ENCODE assay signal across 2 fruit fly cellular contexts in the genomic region with DNA sequence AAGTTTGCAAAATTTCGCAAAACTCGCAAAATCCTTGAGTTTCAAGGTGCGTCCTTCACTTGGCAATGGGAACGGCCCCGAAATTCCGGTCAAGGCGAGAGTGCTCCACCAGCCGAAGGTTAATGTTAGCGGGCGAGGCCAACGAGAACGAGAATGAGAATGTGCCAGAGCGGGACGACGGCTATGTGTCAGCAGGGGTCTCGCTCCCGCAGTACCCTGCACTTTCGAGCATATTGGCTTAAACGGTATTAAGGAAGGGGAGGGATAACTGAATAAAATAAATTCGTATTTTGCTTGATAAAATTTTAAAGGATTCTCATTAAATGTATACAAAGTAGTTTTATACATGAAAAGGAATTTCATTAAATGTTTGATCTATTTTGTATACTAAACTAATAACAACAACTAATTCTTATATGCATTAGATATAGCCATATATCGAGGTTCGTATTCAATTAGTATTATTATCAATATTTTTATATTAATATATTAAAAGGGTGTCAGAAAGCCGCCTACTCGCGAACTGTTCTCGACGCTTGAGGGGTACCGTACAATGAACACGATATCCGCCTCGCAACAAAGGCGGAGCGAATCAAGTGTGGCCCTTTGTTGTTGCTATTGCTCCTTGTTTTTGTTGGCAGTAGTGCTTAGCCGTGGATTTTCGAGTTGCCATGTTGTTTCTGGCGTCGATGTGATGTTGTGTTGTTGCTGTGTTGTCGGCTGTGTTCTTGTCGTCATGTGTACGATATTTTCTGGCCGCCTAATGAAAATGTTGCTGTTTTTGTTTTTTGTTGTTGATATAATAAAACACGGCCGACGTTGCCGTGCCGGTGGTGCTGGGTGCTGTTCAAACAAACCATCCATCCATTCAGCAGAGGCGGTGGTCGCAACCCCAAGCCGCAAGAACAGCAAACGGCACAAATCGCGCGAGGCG.
TF ChIP-seq lines count a peak whose summit lies in the region.

No protein-coding gene starts in this region.

TF ChIP-seq in whole organism, embryonic, 481 proteins besides CTCF, POLR2A, EP300 and RAD21 (continued from another document and continues in another):
- peak; percentile 3 for TF ChIP-seq zfh2 (GFP tag; optimal IDR thresholded peaks at IDR 0.05; lab: Kevin White, UChicago)
- TF ChIP-seq unpg (GFP tag; optimal IDR thresholded peaks at IDR 0.05; lab: Kevin White, UChicago): peak; percentile 93
- TF ChIP-seq CG17829 (tag; optimal IDR thresholded peaks at IDR 0.05; lab: Kevin White, UChicago): peak; percentile 97
- peak; percentile 53 for TF ChIP-seq CG4854 (GFP tag; optimal IDR thresholded peaks at IDR 0.05; lab: Kevin White, UChicago)
- TF ChIP-seq Six4 (GFP tag; optimal IDR thresholded peaks at IDR 0.05; lab: Kevin White, UChicago): peak; percentile 91
- peak; percentile 94 for TF ChIP-seq Usf (GFP tag; optimal IDR thresholded peaks at IDR 0.05; lab: Kevin White, UChicago)
- peak; percentile 81 for TF ChIP-seq CG6254 (GFP tag; optimal IDR thresholded peaks at IDR 0.05; lab: Kevin White, UChicago)
- TF ChIP-seq Asciz (GFP tag; optimal IDR thresholded peaks at IDR 0.05; lab: Kevin White, UChicago): peak; percentile 93
- TF ChIP-seq CG12942 (GFP tag; optimal IDR thresholded peaks at IDR 0.05; lab: Kevin White, UChicago): peak; percentile 82
- no peak for TF ChIP-seq bowl (GFP tag; IDR thresholded peaks at IDR 0.05; lab: Robert Waterston, UW)
- no peak for TF ChIP-seq pita (GFP tag; optimal IDR thresholded peaks at IDR 0.05; lab: Kevin White, UChicago)
- no peak for TF ChIP-seq CG11695 (GFP tag; IDR thresholded peaks at IDR 0.05; lab: Robert Waterston, UW)
- no peak for TF ChIP-seq pfk (GFP tag; optimal IDR thresholded peaks at IDR 0.05; lab: Kevin White, UChicago)
- peak; percentile 71 to 92 for TF ChIP-seq dpn (GFP tag; optimal IDR thresholded peaks at IDR 0.05; lab: Kevin White, UChicago)
- TF ChIP-seq tx (GFP tag; optimal IDR thresholded peaks at IDR 0.05; lab: Kevin White, UChicago): peak; percentile 55
- peak; percentile 91 for TF ChIP-seq Blimp-1 (GFP tag; optimal IDR thresholded peaks at IDR 0.05; lab: Kevin White, UChicago)
- no peak for TF ChIP-seq HmgD (GFP tag; optimal IDR thresholded peaks at IDR 0.05; lab: Kevin White, UChicago)
- peak; percentile 47 for TF ChIP-seq maf-S (GFP tag; optimal IDR thresholded peaks at IDR 0.05; lab: Kevin White, UChicago)
- TF ChIP-seq z (GFP tag; IDR thresholded peaks at IDR 0.05; lab: Robert Waterston, UW): no peak
- TF ChIP-seq CG12391 (tag; optimal IDR thresholded peaks at IDR 0.05; lab: Kevin White, UChicago): peak; percentile 98
- peak; percentile 86 for TF ChIP-seq CG1529 (GFP tag; optimal IDR thresholded peaks at IDR 0.05; lab: Kevin White, UChicago)
- TF ChIP-seq CG2120 (GFP tag; optimal IDR thresholded peaks at IDR 0.05; lab: Kevin White, UChicago): peak; percentile 82
- peak; percentile 54 for TF ChIP-seq CG4617 (GFP tag; optimal IDR thresholded peaks at IDR 0.05; lab: Kevin White, UChicago; ENCODE audit: borderline replicate concordance)
- TF ChIP-seq crp (GFP tag; optimal IDR thresholded peaks at IDR 0.05; lab: Kevin White, UChicago): peak in 1 of 2 experiments; percentile 58
- peak; percentile 98 for TF ChIP-seq CG7839 (tag; optimal IDR thresholded peaks at IDR 0.05; lab: Kevin White, UChicago)
- TF ChIP-seq amos (GFP tag; IDR thresholded peaks at IDR 0.05; lab: Robert Waterston, UW; ENCODE audit: partially characterized antibody): no peak
- TF ChIP-seq CG11456 (GFP tag; IDR thresholded peaks at IDR 0.05; lab: Robert Waterston, UW): no peak
- TF ChIP-seq CG18011 (GFP tag; optimal IDR thresholded peaks at IDR 0.05; lab: Kevin White, UChicago): peak; percentile 16
- no peak for TF ChIP-seq CG43689 (GFP tag; IDR thresholded peaks at IDR 0.05; lab: Robert Waterston, UW)
- TF ChIP-seq CG17912 (GFP tag; optimal IDR thresholded peaks at IDR 0.05; lab: Kevin White, UChicago): no peak
- no peak for TF ChIP-seq Taf1 (GFP tag; IDR thresholded peaks at IDR 0.05; lab: Robert Waterston, UW)
- TF ChIP-seq prd (optimal IDR thresholded peaks at IDR 0.05; lab: Kevin White, UChicago): no peak
- TF ChIP-seq prd (GFP tag; IDR thresholded peaks at IDR 0.05; lab: Robert Waterston, UW): no peak
- TF ChIP-seq Opbp (GFP tag; IDR thresholded peaks at IDR 0.05; lab: Robert Waterston, UW; ENCODE audit: partially characterized antibody): no peak
- TF ChIP-seq Dek (tag; optimal IDR thresholded peaks at IDR 0.05; lab: Kevin White, UChicago): peak; percentile 95
- TF ChIP-seq fu2 (GFP tag; optimal IDR thresholded peaks at IDR 0.05; lab: Kevin White, UChicago): peak; percentile 22
- TF ChIP-seq peb (GFP tag; IDR thresholded peaks at IDR 0.05; lab: Robert Waterston, UW): no peak
- peak; percentile 90 for TF ChIP-seq kay (GFP tag; optimal IDR thresholded peaks at IDR 0.05; lab: Kevin White, UChicago)
- TF ChIP-seq CG9932 (GFP tag; IDR thresholded peaks at IDR 0.05; lab: Robert Waterston, UW): no peak
- peak; percentile 96 for TF ChIP-seq CG13775 (GFP tag; optimal IDR thresholded peaks at IDR 0.05; lab: Kevin White, UChicago)
- no peak for TF ChIP-seq klu (GFP tag; IDR thresholded peaks at IDR 0.05; lab: Robert Waterston, UW)
- TF ChIP-seq Gsc (GFP tag; IDR thresholded peaks at IDR 0.05; lab: Robert Waterston, UW): no peak
- peak; percentile 88 for TF ChIP-seq CG10431 (GFP tag; optimal IDR thresholded peaks at IDR 0.05; lab: Kevin White, UChicago)
- no peak for TF ChIP-seq sim (GFP tag; IDR thresholded peaks at IDR 0.05; lab: Robert Waterston, UW)
- peak; percentile 93 for TF ChIP-seq CG1602 (GFP tag; optimal IDR thresholded peaks at IDR 0.05; lab: Kevin White, UChicago)
- TF ChIP-seq CG1603 (tag; optimal IDR thresholded peaks at IDR 0.05; lab: Kevin White, UChicago): peak; percentile 58
- TF ChIP-seq Lhr (GFP tag; optimal IDR thresholded peaks at IDR 0.05; lab: Kevin White, UChicago): no peak
- TF ChIP-seq chif (GFP tag; optimal IDR thresholded peaks at IDR 0.05; lab: Kevin White, UChicago): peak; percentile 65 to 75
- TF ChIP-seq chm (GFP tag; IDR thresholded peaks at IDR 0.05; lab: Robert Waterston, UW): no peak
- TF ChIP-seq Atf-2 (GFP tag; optimal IDR thresholded peaks at IDR 0.05; lab: Kevin White, UChicago): peak; percentile 76
- peak; percentile 45 for TF ChIP-seq dm (GFP tag; optimal IDR thresholded peaks at IDR 0.05; lab: Kevin White, UChicago)
- TF ChIP-seq ro (GFP tag; IDR thresholded peaks at IDR 0.05; lab: Robert Waterston, UW): no peak
- no peak for TF ChIP-seq seq (GFP tag; IDR thresholded peaks at IDR 0.05; lab: Robert Waterston, UW)
- peak; percentile 6 for TF ChIP-seq schlank (tag; optimal IDR thresholded peaks at IDR 0.05; lab: Kevin White, UChicago)
- TF ChIP-seq Hmx (GFP tag; optimal IDR thresholded peaks at IDR 0.05; lab: Kevin White, UChicago): no peak
- peak in 1 of 2 experiments; percentile 79 for TF ChIP-seq pan (optimal IDR thresholded peaks at IDR 0.05; lab: Kevin White, UChicago)
- peak in 1 of 2 experiments; percentile 69 for TF ChIP-seq pan (GFP tag; optimal IDR thresholded peaks at IDR 0.05 in 1 of 2, IDR thresholded peaks at IDR 0.05 in 1 of 2)
- peak; percentile 93 for TF ChIP-seq HHEX (GFP tag; optimal IDR thresholded peaks at IDR 0.05; lab: Kevin White, UChicago)
- no peak for TF ChIP-seq CG32772 (GFP tag; IDR thresholded peaks at IDR 0.05; lab: Robert Waterston, UW)
- no peak for TF ChIP-seq CG12236 (GFP tag; optimal IDR thresholded peaks at IDR 0.05; lab: Kevin White, UChicago)
- peak; percentile 91 for TF ChIP-seq CG4820 (GFP tag; optimal IDR thresholded peaks at IDR 0.05; lab: Kevin White, UChicago)

TF ChIP-seq in whole organism, prepupa, 60 proteins besides CTCF, POLR2A, EP300 and RAD21 (continued from another document):
- peak; percentile 89 for TF ChIP-seq achi (GFP tag; optimal IDR thresholded peaks at IDR 0.05; lab: Kevin White, UChicago)
- TF ChIP-seq CG32006 (GFP tag; optimal IDR thresholded peaks at IDR 0.05; lab: Kevin White, UChicago): peak; percentile 93
- TF ChIP-seq Eip93F (GFP tag; optimal IDR thresholded peaks at IDR 0.05; lab: Kevin White, UChicago): no peak
- TF ChIP-seq CG10669 (GFP tag; optimal IDR thresholded peaks at IDR 0.05; lab: Kevin White, UChicago): peak; percentile 86
- peak; percentile 98 for TF ChIP-seq svp (GFP tag; lab: Kevin White, UChicago)
- TF ChIP-seq OdsH (GFP tag; optimal IDR thresholded peaks at IDR 0.05; lab: Kevin White, UChicago): peak; percentile 90
- peak; percentile 74 for TF ChIP-seq Met (GFP tag; optimal IDR thresholded peaks at IDR 0.05; lab: Kevin White, UChicago)
- peak; percentile 81 for TF ChIP-seq fd59A (GFP tag; optimal IDR thresholded peaks at IDR 0.05; lab: Kevin White, UChicago)
- peak; percentile 87 for TF ChIP-seq esn (GFP tag; optimal IDR thresholded peaks at IDR 0.05; lab: Kevin White, UChicago)
- peak; percentile 91 to 96 for TF ChIP-seq ss (GFP tag; optimal IDR thresholded peaks at IDR 0.05; lab: Kevin White, UChicago)
- peak; percentile 82 for TF ChIP-seq net (GFP tag; optimal IDR thresholded peaks at IDR 0.05; lab: Kevin White, UChicago)
- peak; percentile 93 for TF ChIP-seq CG6808 (GFP tag; optimal IDR thresholded peaks at IDR 0.05; lab: Kevin White, UChicago)
- TF ChIP-seq fkh (GFP tag; optimal IDR thresholded peaks at IDR 0.05; lab: Kevin White, UChicago): peak; percentile 97
- TF ChIP-seq CG9139 (GFP tag; optimal IDR thresholded peaks at IDR 0.05; lab: Kevin White, UChicago): peak; percentile 87
